Worm (Caenorhabditis elegans) whole organism, L4 larva: ENCODE results near the gene E04D5.4.

Source experiments
- ama-1 ChIP-seq: fragments of 150-350 bp; optimal IDR thresholded peaks from 2 replicates; lab custom pipeline; 2014; ENCODE audit warnings: inconsistent platforms, mixed read lengths
- lin-13 ChIP-seq: fragments of 150-350 bp; optimal IDR thresholded peaks from 2 replicates; lab custom pipeline; 2014; ENCODE audit warnings: missing biosample characterization, missing genetic modification reagents, missing genetic modification characterization

- TF ChIP-seq lin-13 (GFP tag; lab: Kevin White, UChicago) (no peak), ama-1 (lab: Kevin White, UChicago) (no peak)
Observed at ce11 chrII:10464230-10464920, 24.3 kb downstream of the E04D5.4 start, which contains the start of the genes ZK673.6 and sdz-37.
